Fruit fly (Drosophila melanogaster): ENCODE measurements around the gene CG5139.

DNA sequence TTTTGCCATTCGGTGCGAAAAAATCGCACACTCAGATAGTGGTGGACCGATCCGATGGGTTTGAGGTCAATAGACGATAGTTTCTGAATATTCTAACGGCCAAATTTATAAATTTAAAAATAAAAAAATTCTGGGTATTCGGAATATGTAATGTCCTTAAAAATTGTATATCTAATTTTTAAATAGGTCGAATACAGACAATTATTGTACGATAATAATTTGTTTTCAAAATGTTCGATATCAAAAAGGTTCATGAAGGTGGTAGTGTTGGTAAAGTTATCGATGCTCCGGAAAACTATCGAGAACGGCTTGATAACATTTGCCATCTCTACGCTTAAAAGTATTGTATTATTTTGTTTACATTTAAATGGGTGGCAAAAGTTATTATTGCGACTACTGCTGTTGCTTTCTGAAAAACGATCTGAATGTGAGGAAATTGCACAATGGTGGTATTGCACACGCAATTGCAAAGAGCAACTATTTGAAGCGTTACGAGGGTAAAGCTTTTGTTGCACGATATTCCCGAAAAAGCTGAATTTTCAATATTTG is 29.1 kb downstream of the CG5139 start, which contains the start of the genes CG31922 and Plap:
- no peak for TF ChIP-seq Myc (optimal IDR thresholded peaks at IDR 0.05)
- no peak for TF ChIP-seq h (optimal IDR thresholded peaks at IDR 0.05)
- no peak for TF ChIP-seq Sin3A (optimal IDR thresholded peaks at IDR 0.05)
- no peak for TF ChIP-seq psq (optimal IDR thresholded peaks at IDR 0.05)
- TF ChIP-seq insv (optimal IDR thresholded peaks at IDR 0.05) = no peak
- TF ChIP-seq ttk (optimal IDR thresholded peaks at IDR 0.05) = no peak
